Worm (Caenorhabditis elegans) whole organism, L4 larva: ENCODE measurements around the gene lbp-2.

Source experiments
- arid-1 ChIP-seq: fragments of 200-800 bp; sonication (Bioruptor generic); conservative IDR thresholded peaks from 2 replicates; pipeline ENCODE4 v1.3.6; 2022; ENCODE audit warnings: missing genetic modification reagents, missing genetic modification characterization, missing compliant biosample characterization
- ceh-62 ChIP-seq: sonication (generic microtip); optimal IDR thresholded peaks from 2 replicates; lab custom pipeline; 2017; ENCODE audit warnings: missing biosample characterization, missing genetic modification characterization
- ctbp-1 ChIP-seq: fragments of 200-800 bp; sonication (Bioruptor generic); IDR thresholded peaks from 2 replicates; pipeline ENCODE4 v1.3.6; 2022; ENCODE audit warnings: missing genetic modification reagents, missing genetic modification characterization, missing compliant biosample characterization
- dpl-1 ChIP-seq: fragments of 150-350 bp; optimal IDR thresholded peaks from 2 replicates; lab custom pipeline; 2014; ENCODE audit warnings: missing biosample characterization, missing genetic modification reagents, missing genetic modification characterization
- nhr-76 ChIP-seq: fragments of 150-350 bp; optimal IDR thresholded peaks from 2 replicates; lab custom pipeline; 2014; ENCODE audit warnings: missing biosample characterization, missing genetic modification characterization
- nhr-77 ChIP-seq: fragments of 150-350 bp; optimal IDR thresholded peaks from 2 replicates; lab custom pipeline; 2014; ENCODE audit warnings: missing biosample characterization, missing genetic modification characterization
- php-3 ChIP-seq: fragments of 200-800 bp; sonication (Bioruptor generic); IDR thresholded peaks from 2 replicates; pipeline ENCODE4 v1.3.6; 2022; ENCODE audit warnings: missing genetic modification reagents, missing genetic modification characterization, missing compliant biosample characterization
- tag-97 ChIP-seq: fragments of 200-800 bp; sonication (Bioruptor generic); IDR thresholded peaks from 2 replicates; pipeline ENCODE4 v1.3.6; 2022; ENCODE audit warnings: missing genetic modification characterization, missing compliant biosample characterization
- unc-39 ChIP-seq: sonication (generic microtip); optimal IDR thresholded peaks from 2 replicates; lab custom pipeline; 2017; ENCODE audit warnings: missing biosample characterization, missing genetic modification characterization
- unc-62 ChIP-seq, 3 experiments: fragments of 150-350 bp in 1 of 3; sonication (generic microtip); optimal IDR thresholded peaks in 2 of 3; peaks in 1 of 3; 1 replicate in 1 of 3; 2 replicates in 2 of 3; lab custom pipeline; 2014 to 2017; ENCODE audit warnings: missing biosample characterization in 3 of 3, missing genetic modification characterization in 3 of 3, missing genetic modification reagents in 3 of 3, missing genotype in 1 of 3
- zag-1 ChIP-seq: fragments of 150-350 bp; optimal IDR thresholded peaks from 2 replicates; lab custom pipeline; 2014; ENCODE audit warnings: missing biosample characterization, missing genetic modification characterization

DNA sequence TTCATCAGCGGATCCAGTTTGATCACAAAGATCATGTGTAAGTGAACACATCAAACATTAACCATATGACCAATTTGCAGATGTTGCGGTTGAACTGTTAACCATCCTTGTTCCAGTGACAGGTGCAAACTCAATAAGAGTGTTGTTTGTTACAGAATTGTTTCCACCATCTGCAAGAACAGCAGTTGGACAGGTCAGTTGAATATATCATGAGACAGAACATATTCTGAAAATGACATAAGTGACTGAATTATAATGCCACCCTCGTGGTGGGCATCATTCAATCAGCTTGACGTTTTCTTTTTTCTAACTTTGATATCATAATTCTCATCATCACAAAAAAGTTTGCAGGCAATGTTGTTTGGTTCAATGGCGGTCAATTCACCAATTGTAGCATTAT lies 40.2 kb downstream of the lbp-2 start:
- TF ChIP-seq php-3: no peak
- TF ChIP-seq nhr-76 (tag; lab: Kevin White, UChicago): no peak
- no peak for TF ChIP-seq ctbp-1
- no peak for TF ChIP-seq dpl-1
- TF ChIP-seq unc-62 (GFP tag; optimal IDR thresholded peaks at IDR 0.05 in 1 of 2; lab: Kevin White, UChicago): no peak
- TF ChIP-seq unc-62 (tag; optimal IDR thresholded peaks at IDR 0.05; lab: Kevin White, UChicago): no peak
- TF ChIP-seq zag-1 (tag; lab: Kevin White, UChicago): no peak
- TF ChIP-seq tag-97 (GFP tag; lab: Robert Waterston, UW): no peak
- no peak for TF ChIP-seq unc-39 (tag; lab: Kevin White, UChicago)
- no peak for TF ChIP-seq ceh-62
- TF ChIP-seq arid-1 (GFP tag; lab: Robert Waterston, UW): no peak
- TF ChIP-seq nhr-77 (tag; lab: Kevin White, UChicago): no peak
